Fruit fly (Drosophila melanogaster) whole organism, prepupa: ENCODE measurements around the gene CG43355.

ENCODE experiments used
- CG6808 ChIP-seq: fragments of 200-800 bp; sonication (Bioruptor generic); optimal IDR thresholded peaks from 3 replicates; lab custom pipeline; 2017; ENCODE audit warnings: missing biosample characterization, missing genetic modification characterization, mild to moderate bottlenecking, moderate library complexity, missing genetic modification reagents
- CG7368 ChIP-seq: fragments of 200-800 bp; sonication (Bioruptor generic); optimal IDR thresholded peaks from 3 replicates; lab custom pipeline; 2016; ENCODE audit warnings: missing biosample characterization, missing genetic modification characterization
- CG9139 ChIP-seq: fragments of 200-800 bp; sonication (Bioruptor generic); optimal IDR thresholded peaks from 3 replicates; lab custom pipeline; 2017; ENCODE audit warnings: missing biosample characterization, mild to moderate bottlenecking, missing genetic modification characterization
- Hr4 ChIP-seq: fragments of 200-800 bp; sonication (Bioruptor generic); optimal IDR thresholded peaks from 3 replicates; lab custom pipeline; 2016; ENCODE audit warnings: missing biosample characterization, missing genetic modification characterization
- Sox14 ChIP-seq: fragments of 200-800 bp; sonication (Bioruptor generic); optimal IDR thresholded peaks from 3 replicates; lab custom pipeline; 2016; ENCODE audit warnings: missing biosample characterization, missing genetic modification characterization
- svp ChIP-seq: fragments of 200-800 bp; sonication (Bioruptor generic); peaks from one replicate; lab custom pipeline; 2016; ENCODE audit warnings: missing biosample characterization, missing genetic modification characterization
- vri ChIP-seq: fragments of 200-800 bp; sonication (Bioruptor generic); optimal IDR thresholded peaks from 3 replicates; lab custom pipeline; 2016; ENCODE audit warnings: missing biosample characterization, mild to moderate bottlenecking, missing genetic modification characterization

- TF ChIP-seq CG7368 (GFP tag; lab: Kevin White, UChicago) (no peak), svp (GFP tag; lab: Kevin White, UChicago) (no peak), CG6808 (GFP tag; lab: Kevin White, UChicago) (no peak), CG9139 (no peak), Hr4 (GFP tag; lab: Kevin White, UChicago) (no peak), vri (no peak), Sox14 (GFP tag; lab: Kevin White, UChicago) (no peak)
These were observed 9.4 kb downstream of the CG43355 start for dm6 chr2L:11493933-11494332.
